Fruit fly (Drosophila melanogaster) whole organism, embryonic: ENCODE measurements around the gene CG11158.

Experiments
- ATbp ChIP-seq: fragments of 200-800 bp; sonication (Bioruptor generic); optimal IDR thresholded peaks from 2 replicates; lab custom pipeline; 2017; ENCODE audit warnings: missing biosample characterization, mild to moderate bottlenecking, missing genetic modification characterization, missing genetic modification reagents
- Abd-B ChIP-seq: fragments of 200-800 bp; sonication (Bioruptor generic); optimal IDR thresholded peaks from 2 replicates; lab custom pipeline; 2018; ENCODE audit warnings: missing biosample characterization, mild to moderate bottlenecking, missing genetic modification characterization, moderate library complexity
- BEAF-32 ChIP-seq: fragments of 200-800 bp; sonication (Bioruptor generic); optimal IDR thresholded peaks from 3 replicates; lab custom pipeline; 2017; ENCODE audit warnings: missing biosample characterization, missing genetic modification characterization, mild to moderate bottlenecking, moderate library complexity, missing genetic modification reagents
- Bdp1 ChIP-seq: fragments of 200-800 bp; sonication (Bioruptor generic); optimal IDR thresholded peaks from 3 replicates; lab custom pipeline; 2016; ENCODE audit warnings: missing biosample characterization, missing genetic modification characterization
- CG10321 ChIP-seq: fragments of 200-800 bp; sonication (Bioruptor generic); IDR thresholded peaks from 2 replicates; pipeline ENCODE4 v1.3.6; 2022; ENCODE audit warnings: missing biosample characterization, missing genetic modification characterization
- CG11560 ChIP-seq: fragments of 200-800 bp; sonication (Bioruptor generic); IDR thresholded peaks from 3 replicates; pipeline ENCODE4 v1.3.6; 2022; ENCODE audit warnings: missing biosample characterization, missing genetic modification characterization
- CG12219 ChIP-seq: fragments of 200-800 bp; sonication (Bioruptor generic); optimal IDR thresholded peaks from 3 replicates; lab custom pipeline; 2018; ENCODE audit warnings: missing biosample characterization, mild to moderate bottlenecking, missing genetic modification characterization
- CG14710 ChIP-seq: fragments of 200-800 bp; sonication (Bioruptor generic); optimal IDR thresholded peaks from 3 replicates; lab custom pipeline; 2019; ENCODE audit warnings: missing biosample characterization, mild to moderate bottlenecking, missing genetic modification characterization, moderate library complexity
- CG14965 ChIP-seq: fragments of 200-800 bp; sonication (Bioruptor generic); optimal IDR thresholded peaks from 2 replicates; lab custom pipeline; 2016; ENCODE audit warnings: missing biosample characterization, missing genetic modification characterization, borderline replicate concordance
- CG15269 ChIP-seq: fragments of 200-800 bp; sonication (Bioruptor generic); optimal IDR thresholded peaks from 2 replicates; lab custom pipeline; 2018; ENCODE audit warnings: missing biosample characterization, mild to moderate bottlenecking, missing genetic modification characterization, moderate library complexity
- CG1602 ChIP-seq: fragments of 200-800 bp; sonication (Bioruptor generic); optimal IDR thresholded peaks from 3 replicates; lab custom pipeline; 2016; ENCODE audit warnings: missing biosample characterization, missing genetic modification characterization
- CG16863 ChIP-seq: fragments of 200-800 bp; sonication (Bioruptor generic); optimal IDR thresholded peaks from 3 replicates; lab custom pipeline; 2016; ENCODE audit warnings: missing biosample characterization, missing genetic modification characterization
- CG18011 ChIP-seq: fragments of 200-800 bp; sonication (Bioruptor generic); optimal IDR thresholded peaks from 2 replicates; lab custom pipeline; 2017; ENCODE audit warnings: missing biosample characterization, missing genetic modification characterization, mild to moderate bottlenecking, moderate library complexity, missing genotype
- CG34422 ChIP-seq: fragments of 200-800 bp; sonication (Bioruptor generic); IDR thresholded peaks from 3 replicates; pipeline ENCODE4 v1.3.6; 2022; ENCODE audit warnings: missing biosample characterization, missing genetic modification characterization
- CG3847 ChIP-seq: fragments of 200-800 bp; sonication (Bioruptor generic); IDR thresholded peaks from 2 replicates; pipeline ENCODE4 v1.3.6; 2022; ENCODE audit warnings: missing biosample characterization, missing genetic modification characterization
- CG43689 ChIP-seq: fragments of 200-800 bp; sonication (Bioruptor generic); IDR thresholded peaks from 2 replicates; pipeline ENCODE4 v1.3.6; 2022; ENCODE audit warnings: missing biosample characterization, missing genetic modification characterization
- CG5245 ChIP-seq: fragments of 200-800 bp; sonication (Bioruptor generic); optimal IDR thresholded peaks from 3 replicates; lab custom pipeline; 2016; ENCODE audit warnings: missing biosample characterization, missing genetic modification characterization
- CG5953 ChIP-seq: fragments of 200-800 bp; sonication (Bioruptor generic); IDR thresholded peaks from 2 replicates; pipeline ENCODE4 v1.3.6; 2022; ENCODE audit warnings: missing biosample characterization, missing genetic modification characterization
- CG7987 ChIP-seq: fragments of 200-800 bp; sonication (Bioruptor generic); optimal IDR thresholded peaks from 2 replicates; lab custom pipeline; 2018; ENCODE audit warnings: missing biosample characterization, mild to moderate bottlenecking, missing genetic modification characterization, moderate library complexity
- CG8765 ChIP-seq: fragments of 200-800 bp; sonication (Bioruptor generic); IDR thresholded peaks from 2 replicates; pipeline ENCODE4 v1.3.6; 2022; ENCODE audit warnings: missing biosample characterization, missing genetic modification characterization
- Camta ChIP-seq: fragments of 200-800 bp; sonication (Bioruptor generic); optimal IDR thresholded peaks from 2 replicates; lab custom pipeline; 2016; ENCODE audit warnings: missing biosample characterization, missing genetic modification characterization
- Dfd ChIP-seq, 2 experiments: fragments of >200 bp; optimal IDR thresholded peaks; 2 replicates each; lab custom pipeline; 2017; ENCODE audit warnings: missing biosample characterization in 2 of 2, missing genetic modification characterization in 2 of 2
- Dll ChIP-seq: fragments of 200-800 bp; sonication (Bioruptor generic); IDR thresholded peaks from 4 replicates; pipeline ENCODE4 v1.3.6; 2022; ENCODE audit warnings: missing biosample characterization, missing genetic modification characterization; ENCODE audit not compliant: partially characterized antibody
- Eip74EF ChIP-seq, 2 experiments: fragments of 200-800 bp in 1 of 2; fragments of >200 bp in 1 of 2; sonication (Bioruptor generic) in 1 of 2; optimal IDR thresholded peaks; 2 replicates each; lab custom pipeline; 2017 to 2019; ENCODE audit warnings: missing biosample characterization in 2 of 2, missing genetic modification characterization in 2 of 2, mild to moderate bottlenecking in 1 of 2, moderate library complexity in 1 of 2
- Gug ChIP-seq: fragments of 200-800 bp; sonication (Bioruptor generic); IDR thresholded peaks from 4 replicates; pipeline ENCODE4 v1.3.6; 2022; ENCODE audit warnings: missing biosample characterization, missing genetic modification characterization
- HHEX ChIP-seq: fragments of 200-800 bp; sonication (Bioruptor generic); optimal IDR thresholded peaks from 3 replicates; lab custom pipeline; 2017; ENCODE audit warnings: missing biosample characterization, mild to moderate bottlenecking, missing genetic modification characterization, missing genetic modification reagents
- Hey ChIP-seq: fragments of 200-800 bp; sonication (Bioruptor generic); optimal IDR thresholded peaks from 3 replicates; lab custom pipeline; 2018; ENCODE audit warnings: missing biosample characterization, mild to moderate bottlenecking, missing genetic modification characterization
- Hr78 ChIP-seq, 2 experiments: fragments of 200-800 bp in 1 of 2; fragments of >200 bp in 1 of 2; sonication (Bioruptor generic) in 1 of 2; optimal IDR thresholded peaks; 2 replicates each; lab custom pipeline; 2017 to 2019; ENCODE audit warnings: missing biosample characterization in 2 of 2, missing genetic modification characterization in 2 of 2, mild to moderate bottlenecking in 1 of 2, moderate library complexity in 1 of 2
- MTF-1 ChIP-seq: fragments of 200-800 bp; sonication (Bioruptor generic); optimal IDR thresholded peaks from 2 replicates; lab custom pipeline; 2018; ENCODE audit warnings: missing biosample characterization, mild to moderate bottlenecking, missing genetic modification characterization, borderline replicate concordance
- Med ChIP-seq: fragments of 200-800 bp; sonication (Bioruptor generic); peaks from one replicate; lab custom pipeline; 2016; ENCODE audit warnings: missing biosample characterization, missing genetic modification characterization, mild to moderate bottlenecking, inconsistent platforms, moderate library complexity
- Meics ChIP-seq: fragments of 200-800 bp; sonication (Bioruptor generic); optimal IDR thresholded peaks from 2 replicates; lab custom pipeline; 2017; ENCODE audit warnings: missing biosample characterization, mild to moderate bottlenecking, missing genetic modification characterization
- Side ChIP-seq: fragments of 200-800 bp; sonication (Bioruptor generic); optimal IDR thresholded peaks from 2 replicates; lab custom pipeline; 2016; ENCODE audit warnings: missing biosample characterization, missing genetic modification characterization
- Spps ChIP-seq: fragments of 200-800 bp; sonication (Bioruptor generic); optimal IDR thresholded peaks from 2 replicates; lab custom pipeline; 2018; ENCODE audit warnings: missing biosample characterization, mild to moderate bottlenecking, missing genetic modification characterization
- ac ChIP-seq: fragments of 200-800 bp; sonication (Bioruptor generic); optimal IDR thresholded peaks from 3 replicates; lab custom pipeline; 2017; ENCODE audit warnings: missing biosample characterization, mild to moderate bottlenecking, missing genetic modification characterization
- dati ChIP-seq: fragments of 200-800 bp; sonication (Bioruptor generic); IDR thresholded peaks from 2 replicates; pipeline ENCODE4 v1.3.6; 2022; ENCODE audit warnings: missing biosample characterization, missing genetic modification characterization
- dimm ChIP-seq: fragments of 200-800 bp; sonication (Bioruptor generic); IDR thresholded peaks from 2 replicates; pipeline ENCODE4 v1.3.6; 2022; ENCODE audit warnings: missing biosample characterization, missing genetic modification characterization
- dysf ChIP-seq: fragments of 200-800 bp; sonication (Bioruptor generic); IDR thresholded peaks from 3 replicates; pipeline ENCODE4 v1.3.6; 2022; ENCODE audit warnings: missing biosample characterization, missing genetic modification characterization
- fd64A ChIP-seq: fragments of 200-800 bp; sonication (Bioruptor generic); optimal IDR thresholded peaks from 3 replicates; lab custom pipeline; 2018; ENCODE audit warnings: missing biosample characterization, mild to moderate bottlenecking, missing genetic modification characterization
- fu2 ChIP-seq: fragments of 200-800 bp; sonication (Bioruptor generic); optimal IDR thresholded peaks from 2 replicates; lab custom pipeline; 2016; ENCODE audit warnings: missing biosample characterization, missing genetic modification characterization
- grn ChIP-seq: fragments of 200-800 bp; sonication (Bioruptor generic); optimal IDR thresholded peaks from 3 replicates; lab custom pipeline; 2017; ENCODE audit warnings: missing biosample characterization, missing genetic modification characterization
- gsb ChIP-seq: fragments of 200-800 bp; sonication (Bioruptor generic); IDR thresholded peaks from 2 replicates; pipeline ENCODE4 v1.3.6; 2022; ENCODE audit warnings: missing biosample characterization, missing genetic modification characterization
- kni ChIP-seq: fragments of 200-800 bp; sonication (Bioruptor generic); optimal IDR thresholded peaks from 3 replicates; lab custom pipeline; 2017; ENCODE audit warnings: mild to moderate bottlenecking, missing biosample characterization, missing genetic modification reagents, missing genetic modification characterization
- knrl ChIP-seq: fragments of 200-800 bp; sonication (Bioruptor generic); IDR thresholded peaks from 3 replicates; pipeline ENCODE4 v1.3.6; 2022; ENCODE audit warnings: missing biosample characterization, missing genetic modification characterization; ENCODE audit not compliant: partially characterized antibody
- pfk ChIP-seq: fragments of 200-800 bp; sonication (Bioruptor generic); optimal IDR thresholded peaks from 2 replicates; lab custom pipeline; 2018; ENCODE audit warnings: missing biosample characterization, mild to moderate bottlenecking, missing genetic modification characterization, moderate library complexity
- sens-2 ChIP-seq: fragments of 200-800 bp; sonication (Bioruptor generic); IDR thresholded peaks from 2 replicates; pipeline ENCODE4 v1.3.6; 2022; ENCODE audit warnings: missing biosample characterization, missing genetic modification characterization
- shn ChIP-seq: fragments of 200-800 bp; sonication (Bioruptor generic); optimal IDR thresholded peaks from 3 replicates; lab custom pipeline; 2016; ENCODE audit warnings: missing biosample characterization, missing genetic modification characterization
- so ChIP-seq: fragments of 200-800 bp; sonication (Bioruptor generic); IDR thresholded peaks from 3 replicates; pipeline ENCODE4 v1.3.6; 2022; ENCODE audit warnings: missing biosample characterization, missing genetic modification characterization
- sqz ChIP-seq: fragments of 200-800 bp; sonication (Bioruptor generic); optimal IDR thresholded peaks from 3 replicates; lab custom pipeline; 2018; ENCODE audit warnings: missing biosample characterization, mild to moderate bottlenecking, missing genetic modification characterization
- tin ChIP-seq: fragments of 200-800 bp; sonication (Bioruptor generic); optimal IDR thresholded peaks from 3 replicates; lab custom pipeline; 2016; ENCODE audit warnings: missing biosample characterization, missing genetic modification characterization

CG11158 gene

DNA sequence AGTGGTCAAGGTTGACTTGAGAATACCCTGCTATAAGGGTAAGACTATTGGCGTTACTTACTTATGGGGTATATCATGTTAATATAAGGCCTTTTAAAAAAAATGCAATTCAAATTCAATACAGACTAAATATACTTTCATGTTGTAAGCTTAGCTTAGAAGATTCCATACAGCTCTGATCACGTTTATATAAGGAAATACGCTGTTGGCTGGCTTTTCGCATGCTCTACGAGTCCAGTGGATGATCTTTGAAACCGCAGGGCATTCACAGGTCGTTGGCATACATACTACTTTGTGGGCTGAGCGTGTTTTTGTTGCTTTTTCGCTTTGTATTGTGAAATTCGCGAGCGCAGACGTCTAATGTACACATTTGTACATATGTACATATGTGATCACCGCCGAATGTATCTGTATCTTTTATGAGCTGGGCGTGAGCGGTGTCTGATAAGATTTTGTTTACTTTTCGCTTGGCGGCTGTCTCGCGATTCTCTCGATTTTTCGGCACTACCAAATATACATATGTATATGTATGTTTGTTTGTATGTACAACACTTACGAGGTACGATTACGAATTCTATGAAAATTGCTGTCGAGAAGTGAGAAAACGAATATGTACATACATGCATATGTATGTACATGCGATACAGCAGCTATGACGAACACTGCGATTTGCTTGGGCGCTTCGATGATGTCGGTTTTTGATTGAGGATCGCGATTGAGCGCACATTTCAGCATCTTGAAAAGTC lies 48.3 kb upstream of the CG11158 start (continued):
- TF ChIP-seq ac (GFP tag; lab: Kevin White, UChicago) (peak; percentile 18), grn (GFP tag; lab: Kevin White, UChicago) (no peak), CG10321 (GFP tag; lab: Robert Waterston, UW) (no peak), CG16863 (peak; percentile 7), fd64A (peak; percentile 30), pfk (GFP tag; lab: Kevin White, UChicago) (peak; percentile 66), Hr78 (GFP tag; optimal IDR thresholded peaks at IDR 0.05; lab: Kevin White, UChicago) (no peak), CG5953 (no peak), CG5245 (no peak), dati (GFP tag; lab: Robert Waterston, UW) (no peak), CG15269 (tag; lab: Kevin White, UChicago) (peak; percentile 34), CG14710 (tag; lab: Kevin White, UChicago) (no peak), Camta (GFP tag; lab: Kevin White, UChicago) (peak; percentile 25), dimm (GFP tag; lab: Robert Waterston, UW) (no peak), CG11560 (no peak), HHEX (GFP tag; lab: Kevin White, UChicago) (peak; percentile 63), sens-2 (no peak), CG7987 (GFP tag; lab: Kevin White, UChicago) (peak; percentile 63), Spps (no peak), Gug (GFP tag; lab: Robert Waterston, UW) (peak; percentile 31; the same call in 2 of the 4 replicates), Dll (GFP tag; lab: Robert Waterston, UW) (no peak), Med (GFP tag; lab: Kevin White, UChicago) (peak; percentile 91), dysf (GFP tag; lab: Robert Waterston, UW) (peak; percentile 56; the same call in 2 of the 3 replicates), Hey (tag; lab: Kevin White, UChicago) (peak; percentile 59), CG34422 (0 out of 3 replicates have a peak, but pooled peaks have one; percentile 14), gsb (GFP tag; lab: Robert Waterston, UW) (peak; percentile 25; the same call in 1 of the 2 replicates), CG12219 (peak; percentile 13), Eip74EF (GFP tag; optimal IDR thresholded peaks at IDR 0.05; lab: Kevin White, UChicago) (peak in 1 of 2 experiments; percentile 20), BEAF-32 (no peak), shn (GFP tag; lab: Kevin White, UChicago) (no peak), CG14965 (GFP tag; lab: Kevin White, UChicago) (no peak), tin (no peak), ATbp (GFP tag; lab: Kevin White, UChicago) (peak; percentile 70), Bdp1 (GFP tag; lab: Kevin White, UChicago) (no peak), Side (peak; percentile 45), Abd-B (GFP tag; lab: Kevin White, UChicago) (no peak), knrl (GFP tag; lab: Robert Waterston, UW) (no peak), Dfd (GFP tag; optimal IDR thresholded peaks at IDR 0.05; lab: Kevin White, UChicago) (no peak), CG18011 (GFP tag; lab: Kevin White, UChicago) (no peak), CG8765 (GFP tag; lab: Robert Waterston, UW) (no peak), so (peak; percentile 64; the same call in 1 of the 3 replicates), Meics (peak; percentile 65), sqz (GFP tag; lab: Kevin White, UChicago) (no peak), MTF-1 (GFP tag; lab: Kevin White, UChicago) (peak; percentile 78), CG43689 (0 out of 2 replicates have a peak, but pooled peaks have one; percentile 26), CG3847 (GFP tag; lab: Robert Waterston, UW) (peak; percentile 50), CG1602 (no peak), kni (GFP tag; lab: Kevin White, UChicago) (peak; percentile 57), fu2 (GFP tag; lab: Kevin White, UChicago) (peak; percentile 20)
